Worm (Caenorhabditis elegans): ENCODE results near the gene T18D3.5.

DNA sequence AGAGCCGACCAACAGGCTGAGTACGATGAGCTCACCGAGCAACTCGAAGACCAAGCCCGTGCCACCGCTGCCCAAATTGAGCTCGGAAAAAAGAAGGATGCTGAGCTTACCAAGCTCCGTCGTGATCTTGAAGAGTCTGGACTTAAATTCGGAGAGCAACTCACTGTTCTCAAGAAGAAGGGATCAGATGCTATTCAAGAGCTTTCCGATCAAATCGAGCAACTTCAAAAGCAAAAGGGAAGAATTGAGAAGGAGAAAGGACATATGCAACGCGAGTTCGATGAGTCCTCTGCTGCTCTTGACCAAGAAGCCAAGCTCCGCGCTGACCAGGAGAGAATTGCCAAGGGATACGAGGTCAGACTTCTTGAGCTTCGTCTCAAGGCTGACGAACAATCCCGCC is 8.6 kb downstream of the T18D3.5 start:
- no peak for TF ChIP-seq him-1 (tag; optimal IDR thresholded peaks at IDR 0.05)
- no peak for TF ChIP-seq W03F9.2 (tag; optimal IDR thresholded peaks at IDR 0.05)
